Worm (Caenorhabditis elegans) whole organism, L2 larva: ENCODE results near the gene gln-1.

ENCODE experiments used
- ZK546.5 ChIP-seq: sonication (generic microtip); optimal IDR thresholded peaks from 2 replicates; lab custom pipeline; 2017; ENCODE audit warnings: missing biosample characterization, missing genetic modification characterization
- blmp-1 ChIP-seq: sonication (generic microtip); optimal IDR thresholded peaks from 2 replicates; lab custom pipeline; 2017; ENCODE audit warnings: missing genetic modification characterization, mild to moderate bottlenecking, missing compliant biosample characterization, antibody characterized with exemption, moderate library complexity; ENCODE audit not compliant: insufficient read depth
- ceh-16 ChIP-seq: fragments of 150-350 bp; optimal IDR thresholded peaks from 2 replicates; lab custom pipeline; 2014; ENCODE audit warnings: missing biosample characterization, missing genetic modification characterization
- elt-3 ChIP-seq: sonication (generic microtip); optimal IDR thresholded peaks from 2 replicates; lab custom pipeline; 2017; ENCODE audit warnings: missing biosample characterization, missing genetic modification characterization
- lin-39 ChIP-seq: fragments of 150-350 bp; optimal IDR thresholded peaks from 2 replicates; lab custom pipeline; 2014; ENCODE audit warnings: missing biosample characterization, missing genetic modification reagents, missing genetic modification characterization
- lsy-2 ChIP-seq, 2 experiments: fragments of 150-350 bp in 1 of 2; sonication (generic microtip) in 1 of 2; optimal IDR thresholded peaks; 2 replicates each; lab custom pipeline; 2014 to 2017; ENCODE audit warnings: missing biosample characterization in 2 of 2, missing genetic modification characterization in 2 of 2
- mdl-1 ChIP-seq, 2 experiments: fragments of 150-350 bp in 1 of 2; sonication (generic microtip) in 1 of 2; optimal IDR thresholded peaks; 2 replicates each; lab custom pipeline; 2017; ENCODE audit warnings: missing biosample characterization in 2 of 2, missing genetic modification characterization in 2 of 2
- unc-62 ChIP-seq: fragments of 150-350 bp; optimal IDR thresholded peaks from 2 replicates; lab custom pipeline; 2014; ENCODE audit warnings: missing biosample characterization, missing genetic modification reagents, missing genetic modification characterization
- ztf-11 ChIP-seq: sonication (generic microtip); optimal IDR thresholded peaks from 2 replicates; lab custom pipeline; 2017; ENCODE audit warnings: missing biosample characterization, missing genetic modification characterization

DNA sequence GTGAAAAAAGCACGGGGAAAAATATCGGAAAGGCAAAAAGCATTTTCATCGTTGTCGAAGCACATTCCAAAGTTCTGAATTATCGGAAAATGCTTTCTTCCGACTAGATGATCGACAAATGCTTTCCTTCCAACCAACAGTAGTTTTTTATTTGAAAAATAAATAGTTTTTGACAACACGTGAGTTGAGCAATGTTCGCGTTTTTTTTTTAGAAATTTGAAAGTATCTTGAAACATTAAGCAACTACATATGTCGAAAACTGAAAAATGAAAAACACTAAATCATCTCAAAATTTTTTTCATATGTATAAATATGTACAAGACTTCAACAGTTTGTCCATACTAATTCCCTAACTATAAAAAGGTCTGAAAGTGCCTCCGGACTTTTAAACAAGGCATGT, 18.5 kb upstream of the gln-1 start, which contains the start of gene hsp-25:
- TF ChIP-seq lin-39 (tag; lab: Kevin White, UChicago), result no peak
- TF ChIP-seq ceh-16 (tag; lab: Kevin White, UChicago), result no peak
- TF ChIP-seq ztf-11, result no peak
- TF ChIP-seq mdl-1 (tag; optimal IDR thresholded peaks at IDR 0.05; lab: Kevin White, UChicago), result no peak
- no peak for TF ChIP-seq blmp-1 (tag; lab: Kevin White, UChicago)
- TF ChIP-seq elt-3 (tag; lab: Kevin White, UChicago), result no peak
- no peak for TF ChIP-seq ZK546.5 (tag; lab: Kevin White, UChicago)
- no peak for TF ChIP-seq unc-62 (GFP tag; lab: Kevin White, UChicago)
- TF ChIP-seq lsy-2 (tag; optimal IDR thresholded peaks at IDR 0.05; lab: Kevin White, UChicago), result no peak
